Worm (Caenorhabditis elegans): ENCODE data around the gene C08F11.17.

C08F11.17 gene

ce11 chrIV:13609755-13610154, 40.4 kb downstream of the C08F11.17 start, which contains the start of gene C08F11.13:
TSS of gene C08F11.13 (minus strand) at chrIV:13609892.
- TF ChIP-seq unc-62 (GFP tag; optimal IDR thresholded peaks at IDR 0.05) = no peak

ce11 chrIV:13601973-13602669, 48.0 kb downstream of the C08F11.17 start, which contains the start of gene Y45F10B.59:
TSS of gene Y45F10B.59 (plus strand) at chrIV:13602619.
- TF ChIP-seq unc-62 (GFP tag; optimal IDR thresholded peaks at IDR 0.05) = no peak

ce11 chrIV:13601428-13601827, 48.7 kb downstream of the C08F11.17 start:
- no peak for TF ChIP-seq unc-62 (GFP tag; optimal IDR thresholded peaks at IDR 0.05)

- TF ChIP-seq unc-62 (GFP tag; optimal IDR thresholded peaks at IDR 0.05) = no peak
Measured at ce11 chrIV:13600643-13601042, 49.5 kb downstream of the C08F11.17 start.
